Fruit fly (Drosophila melanogaster) whole organism, embryonic: ENCODE measurements around the gene glu.
A peak's percentile ranks its signal among the peaks of the same experiment; 100 is the strongest.

Experiments used
- Adf1 ChIP-seq: fragments of 200-800 bp; sonication (Bioruptor generic); IDR thresholded peaks from 2 replicates; pipeline ENCODE4 v1.3.6; 2022; ENCODE audit warnings: missing biosample characterization, missing genetic modification characterization
- Atf-2 ChIP-seq: fragments of 200-800 bp; sonication (Bioruptor generic); optimal IDR thresholded peaks from 2 replicates; lab custom pipeline; 2016; ENCODE audit warnings: missing biosample characterization, missing genetic modification characterization
- CG12104 ChIP-seq: fragments of 200-800 bp; sonication (Bioruptor generic); optimal IDR thresholded peaks from 3 replicates; lab custom pipeline; 2016; ENCODE audit warnings: missing biosample characterization, missing genetic modification characterization
- CG13894 ChIP-seq: fragments of 200-800 bp; sonication (Bioruptor generic); optimal IDR thresholded peaks from 3 replicates; lab custom pipeline; 2018; ENCODE audit warnings: missing biosample characterization, mild to moderate bottlenecking, missing genetic modification characterization, moderate library complexity
- CG2129 ChIP-seq: fragments of 200-800 bp; sonication (Bioruptor generic); IDR thresholded peaks from 2 replicates; pipeline ENCODE4 v1.3.6; 2022; ENCODE audit warnings: missing biosample characterization, missing genetic modification characterization; ENCODE audit not compliant: partially characterized antibody
- CG2199 ChIP-seq: fragments of 200-800 bp; sonication (Bioruptor generic); IDR thresholded peaks from 3 replicates; pipeline ENCODE4 v1.3.6; 2022; ENCODE audit warnings: missing biosample characterization, missing genetic modification characterization
- CG2875 ChIP-seq: fragments of 200-800 bp; sonication (Bioruptor generic); optimal IDR thresholded peaks from 2 replicates; lab custom pipeline; 2017; ENCODE audit warnings: missing biosample characterization, mild to moderate bottlenecking, missing genetic modification characterization, missing genetic modification reagents
- CG31441 ChIP-seq: fragments of 200-800 bp; sonication (Bioruptor generic); IDR thresholded peaks from 2 replicates; pipeline ENCODE4 v1.3.6; 2022; ENCODE audit warnings: missing biosample characterization, missing genetic modification characterization
- CG34376 ChIP-seq: fragments of 200-800 bp; sonication (Bioruptor generic); optimal IDR thresholded peaks from 2 replicates; lab custom pipeline; 2018; ENCODE audit warnings: missing biosample characterization, mild to moderate bottlenecking, missing genetic modification characterization
- CG3847 ChIP-seq: fragments of 200-800 bp; sonication (Bioruptor generic); IDR thresholded peaks from 2 replicates; pipeline ENCODE4 v1.3.6; 2022; ENCODE audit warnings: missing biosample characterization, missing genetic modification characterization
- CG4360 ChIP-seq: fragments of 200-800 bp; sonication (Bioruptor generic); IDR thresholded peaks from 2 replicates; pipeline ENCODE4 v1.3.6; 2022; ENCODE audit warnings: missing biosample characterization, missing genetic modification characterization
- CG6791 ChIP-seq: fragments of 200-800 bp; sonication (Bioruptor generic); IDR thresholded peaks from 3 replicates; pipeline ENCODE4 v1.3.6; 2022; ENCODE audit warnings: missing biosample characterization, missing genetic modification characterization; ENCODE audit not compliant: partially characterized antibody
- CG7372 ChIP-seq: fragments of 200-800 bp; sonication (Bioruptor generic); IDR thresholded peaks from 2 replicates; pipeline ENCODE4 v1.3.6; 2022; ENCODE audit warnings: missing biosample characterization, missing genetic modification characterization
- CG9727 ChIP-seq: fragments of 200-800 bp; sonication (Bioruptor generic); optimal IDR thresholded peaks from 3 replicates; lab custom pipeline; 2017; ENCODE audit warnings: missing biosample characterization, mild to moderate bottlenecking, missing genetic modification characterization
- CG9876 ChIP-seq: fragments of 200-800 bp; sonication (Bioruptor generic); optimal IDR thresholded peaks from 2 replicates; lab custom pipeline; 2016; ENCODE audit warnings: missing biosample characterization, missing genetic modification characterization
- Dad ChIP-seq: fragments of 200-800 bp; sonication (Bioruptor generic); optimal IDR thresholded peaks from 3 replicates; lab custom pipeline; 2016; ENCODE audit warnings: missing biosample characterization, missing genetic modification characterization
- Ets97D ChIP-seq: fragments of 200-800 bp; sonication (Bioruptor generic); optimal IDR thresholded peaks from 3 replicates; lab custom pipeline; 2016; ENCODE audit warnings: missing biosample characterization, missing genetic modification characterization
- HLH4C ChIP-seq: fragments of 200-800 bp; sonication (Bioruptor generic); IDR thresholded peaks from 3 replicates; pipeline ENCODE4 v1.3.6; 2022; ENCODE audit warnings: missing biosample characterization, missing genetic modification characterization; ENCODE audit not compliant: partially characterized antibody
- Max ChIP-seq: fragments of 200-800 bp; sonication (Bioruptor generic); optimal IDR thresholded peaks from 2 replicates; lab custom pipeline; 2016; ENCODE audit warnings: missing biosample characterization, mild to moderate bottlenecking, missing genetic modification characterization
- Med ChIP-seq: fragments of 200-800 bp; sonication (Bioruptor generic); peaks from one replicate; lab custom pipeline; 2016; ENCODE audit warnings: missing biosample characterization, missing genetic modification characterization, mild to moderate bottlenecking, inconsistent platforms, moderate library complexity
- Opbp ChIP-seq: fragments of 200-800 bp; sonication (Bioruptor generic); IDR thresholded peaks from 3 replicates; pipeline ENCODE4 v1.3.6; 2022; ENCODE audit warnings: missing biosample characterization, missing genetic modification characterization; ENCODE audit not compliant: partially characterized antibody
- Sry-β ChIP-seq: fragments of 200-800 bp; sonication (Bioruptor generic); optimal IDR thresholded peaks from 2 replicates; lab custom pipeline; 2018; ENCODE audit warnings: missing biosample characterization, mild to moderate bottlenecking, missing genetic modification characterization, moderate library complexity
- ab ChIP-seq: fragments of 200-800 bp; sonication (Bioruptor generic); optimal IDR thresholded peaks from 2 replicates; lab custom pipeline; 2016; ENCODE audit warnings: missing biosample characterization, missing genetic modification characterization
- ash1 ChIP-seq: fragments of 200-800 bp; sonication (Bioruptor generic); optimal IDR thresholded peaks from 2 replicates; lab custom pipeline; 2018; ENCODE audit warnings: missing biosample characterization, mild to moderate bottlenecking, missing genetic modification characterization
- cad ChIP-seq: fragments of >200 bp; optimal IDR thresholded peaks from 2 replicates; lab custom pipeline; 2017; ENCODE audit warnings: missing biosample characterization, missing genetic modification characterization
- cg ChIP-seq: fragments of 200-800 bp; sonication (Bioruptor generic); optimal IDR thresholded peaks from 3 replicates; lab custom pipeline; 2019; ENCODE audit warnings: missing biosample characterization, mild to moderate bottlenecking, missing genetic modification characterization, moderate library complexity
- ci ChIP-seq: fragments of 200-800 bp; sonication (Bioruptor generic); IDR thresholded peaks from 3 replicates; pipeline ENCODE4 v1.3.6; 2022; ENCODE audit warnings: missing biosample characterization, missing genetic modification characterization
- croc ChIP-seq: fragments of 200-800 bp; sonication (Bioruptor generic); conservative IDR thresholded peaks from 3 replicates; pipeline ENCODE4 v1.3.6; 2022; ENCODE audit warnings: missing biosample characterization, missing genetic modification characterization
- exex ChIP-seq: fragments of 200-800 bp; sonication (Bioruptor generic); optimal IDR thresholded peaks from 4 replicates; lab custom pipeline; 2018; ENCODE audit warnings: missing biosample characterization, mild to moderate bottlenecking, missing genetic modification characterization, moderate library complexity
- gfzf ChIP-seq: fragments of 200-800 bp; sonication (Bioruptor generic); optimal IDR thresholded peaks from 2 replicates; lab custom pipeline; 2016; ENCODE audit warnings: missing biosample characterization, mild to moderate bottlenecking, missing genetic modification characterization, moderate library complexity
- ind ChIP-seq: fragments of 200-800 bp; sonication (Bioruptor generic); optimal IDR thresholded peaks from 3 replicates; lab custom pipeline; 2016; ENCODE audit warnings: missing biosample characterization, missing genetic modification characterization
- kah ChIP-seq: fragments of 200-800 bp; sonication (Bioruptor generic); optimal IDR thresholded peaks from 2 replicates; lab custom pipeline; 2018; ENCODE audit warnings: missing biosample characterization, mild to moderate bottlenecking, missing genetic modification characterization
- kay ChIP-seq: fragments of 200-800 bp; sonication (Bioruptor generic); optimal IDR thresholded peaks from 2 replicates; lab custom pipeline; 2016; ENCODE audit warnings: missing biosample characterization, missing genetic modification characterization
- lov ChIP-seq, 2 experiments: fragments of 200-800 bp in 1 of 2; fragments of >200 bp in 1 of 2; sonication (Bioruptor generic) in 1 of 2; IDR thresholded peaks in 1 of 2; optimal IDR thresholded peaks in 1 of 2; 2 replicates in 1 of 2; 3 replicates in 1 of 2; pipeline versions ENCODE4 v1.3.6 to Lab custom; 2017 to 2022; ENCODE audit warnings: missing biosample characterization in 1 of 2, missing genetic modification characterization in 1 of 2
- odd ChIP-seq: fragments of 200-800 bp; sonication (Bioruptor generic); optimal IDR thresholded peaks from 2 replicates; lab custom pipeline; 2017; ENCODE audit warnings: missing biosample characterization, mild to moderate bottlenecking, missing genetic modification characterization
- otp ChIP-seq: fragments of 200-800 bp; sonication (Bioruptor generic); IDR thresholded peaks from 3 replicates; pipeline ENCODE4, ENCODE4 v1.3.6; 2022; ENCODE audit warnings: missing biosample characterization, missing genetic modification characterization
- pros ChIP-seq: fragments of 200-800 bp; sonication (Bioruptor generic); optimal IDR thresholded peaks from 3 replicates; lab custom pipeline; 2019; ENCODE audit warnings: missing biosample characterization, mild to moderate bottlenecking, missing genetic modification characterization, moderate library complexity
- ranshi ChIP-seq: fragments of 200-800 bp; sonication (Bioruptor generic); IDR thresholded peaks from 2 replicates; pipeline ENCODE4 v1.3.6; 2022; ENCODE audit warnings: missing biosample characterization, missing genetic modification characterization
- rib ChIP-seq: fragments of 200-800 bp; sonication (Bioruptor generic); IDR thresholded peaks from 2 replicates; pipeline ENCODE4 v1.3.6; 2022; ENCODE audit warnings: missing biosample characterization, missing genetic modification characterization
- sc ChIP-seq, 3 experiments: fragments of >200 bp in 2 of 3; fragments of 200-800 bp in 1 of 3; sonication (Bioruptor generic) in 1 of 3; optimal IDR thresholded peaks; 2 replicates in 2 of 3; 3 replicates in 1 of 3; lab custom pipeline; 2017; ENCODE audit warnings: mild to moderate bottlenecking in 1 of 3, missing biosample characterization in 1 of 3, missing genetic modification characterization in 1 of 3, missing genetic modification reagents in 1 of 3
- schlank ChIP-seq: fragments of 200-800 bp; sonication (Bioruptor generic); optimal IDR thresholded peaks from 2 replicates; lab custom pipeline; 2018; ENCODE audit warnings: missing biosample characterization, mild to moderate bottlenecking, missing genetic modification characterization
- sisA ChIP-seq: fragments of 200-800 bp; sonication (Bioruptor generic); IDR thresholded peaks from 2 replicates; pipeline ENCODE4 v1.3.6; 2022; ENCODE audit warnings: missing biosample characterization, missing genetic modification characterization
- sna ChIP-seq: fragments of 200-800 bp; sonication (Bioruptor generic); IDR thresholded peaks from 2 replicates; pipeline ENCODE4 v1.3.6; 2022; ENCODE audit warnings: missing biosample characterization, missing genetic modification characterization; ENCODE audit not compliant: partially characterized antibody
- stc ChIP-seq: fragments of 200-800 bp; sonication (Bioruptor generic); IDR thresholded peaks from 2 replicates; pipeline ENCODE4 v1.3.6; 2022; ENCODE audit warnings: missing biosample characterization, missing genetic modification characterization
- tgo ChIP-seq: fragments of 200-800 bp; sonication (Bioruptor generic); IDR thresholded peaks from 3 replicates; pipeline ENCODE4 v1.3.6; 2022; ENCODE audit warnings: missing biosample characterization, missing genetic modification characterization
- tin ChIP-seq: fragments of 200-800 bp; sonication (Bioruptor generic); optimal IDR thresholded peaks from 3 replicates; lab custom pipeline; 2016; ENCODE audit warnings: missing biosample characterization, missing genetic modification characterization
- tll ChIP-seq, 2 experiments: fragments of 200-800 bp in 1 of 2; fragments of >200 bp in 1 of 2; sonication (Bioruptor generic) in 1 of 2; optimal IDR thresholded peaks; 2 replicates each; lab custom pipeline; 2017 to 2019; ENCODE audit warnings: missing biosample characterization in 2 of 2, missing genetic modification characterization in 2 of 2, mild to moderate bottlenecking in 1 of 2, moderate library complexity in 1 of 2

glu gene

dm6 chr2L:16686412-16687043 lies 51.7 kb downstream of the glu start (continued):
- TF ChIP-seq sisA (GFP tag; lab: Robert Waterston, UW) (0 out of 2 replicates have a peak, but pooled peaks have one; percentile 8), CG9876 (GFP tag; lab: Kevin White, UChicago) (no peak), Med (peak; percentile 76), exex (tag; lab: Kevin White, UChicago) (no peak), CG31441 (GFP tag; lab: Robert Waterston, UW) (no peak), CG6791 (GFP tag; lab: Robert Waterston, UW) (no peak), CG2875 (GFP tag; lab: Kevin White, UChicago) (no peak)

dm6 chr2L:16685612-16685912 lies 52.6 kb downstream of the glu start:
- TF ChIP-seq HLH4C (GFP tag; lab: Robert Waterston, UW) (no peak), ci (GFP tag; lab: Robert Waterston, UW) (no peak), Opbp (GFP tag; lab: Robert Waterston, UW) (0 out of 3 replicates have a peak, but pooled peaks have one; percentile 23), Atf-2 (GFP tag; lab: Kevin White, UChicago) (no peak), CG2199 (GFP tag; lab: Robert Waterston, UW) (0 out of 3 replicates have a peak, but pooled peaks have one; percentile 1), sc (optimal IDR thresholded peaks at IDR 0.05; lab: Kevin White, UChicago) (no peak), sc (GFP tag; optimal IDR thresholded peaks at IDR 0.05; lab: Kevin White, UChicago) (no peak), CG12104 (GFP tag; lab: Kevin White, UChicago) (no peak), kay (no peak), tgo (GFP tag; lab: Robert Waterston, UW) (no peak), Max (GFP tag; lab: Kevin White, UChicago) (no peak), CG9727 (GFP tag; lab: Kevin White, UChicago) (no peak), ab (GFP tag; lab: Kevin White, UChicago) (no peak), cg (GFP tag; lab: Kevin White, UChicago) (peak; percentile 34), ranshi (GFP tag; lab: Robert Waterston, UW) (no peak), CG34376 (no peak), stc (no peak), Adf1 (no peak), CG13894 (tag; lab: Kevin White, UChicago) (peak; percentile 80), otp (GFP tag; lab: Robert Waterston, UW) (no peak), gfzf (GFP tag; lab: Kevin White, UChicago) (peak; percentile 27), CG3847 (GFP tag; lab: Robert Waterston, UW) (no peak), Sry-β (no peak), cad (GFP tag; lab: Kevin White, UChicago) (no peak), sna (GFP tag; lab: Robert Waterston, UW) (no peak), croc (GFP tag; lab: Robert Waterston, UW) (no peak), kah (GFP tag; lab: Kevin White, UChicago) (no peak), pros (peak; percentile 52), CG2129 (no peak)

- no peak for TF ChIP-seq lov (optimal IDR thresholded peaks at IDR 0.05; lab: Kevin White, UChicago)
- no peak for TF ChIP-seq lov (GFP tag; IDR thresholded peaks at IDR 0.05; lab: Robert Waterston, UW)
- TF ChIP-seq schlank (tag; lab: Kevin White, UChicago): no peak
- no peak for TF ChIP-seq tin (GFP tag; lab: Kevin White, UChicago)
- no peak for TF ChIP-seq rib (GFP tag; lab: Robert Waterston, UW)
- TF ChIP-seq odd (GFP tag; lab: Kevin White, UChicago): peak; percentile 57
- TF ChIP-seq ash1 (GFP tag; lab: Kevin White, UChicago): no peak
- no peak for TF ChIP-seq Dad (GFP tag; lab: Kevin White, UChicago)
- TF ChIP-seq Ets97D (GFP tag; lab: Kevin White, UChicago): no peak
- TF ChIP-seq CG4360 (GFP tag; lab: Robert Waterston, UW): no peak
- TF ChIP-seq CG7372 (GFP tag; lab: Robert Waterston, UW): 0 out of 2 replicates have a peak, but pooled peaks have one; percentile 18
- peak; percentile 17 for TF ChIP-seq ind (GFP tag; lab: Kevin White, UChicago)
- TF ChIP-seq tll (GFP tag; optimal IDR thresholded peaks at IDR 0.05; lab: Kevin White, UChicago): no peak
Measured at dm6 chr2L:16684908-16685611, 53.1 kb downstream of the glu start.
